Worm (Caenorhabditis elegans) whole organism, midembryonic: ENCODE data around the gene lido-10.
"Not testable (repeated sequence)": the region's sequence is repeated elsewhere in the genome, so short reads cannot be mapped to it uniquely, and the experiment has no call there.

Source experiments
- T22C8.4 ChIP-seq: fragments of 200-800 bp; sonication (Bioruptor generic); IDR thresholded peaks from 2 replicates; pipeline ENCODE4 v1.3.6; 2022; ENCODE audit warnings: missing genetic modification characterization, missing compliant biosample characterization
- cog-1 ChIP-seq: sonication (generic microtip); optimal IDR thresholded peaks from 2 replicates; lab custom pipeline; 2016; ENCODE audit warnings: missing genetic modification characterization, missing compliant biosample characterization
- flt-1 ChIP-seq: fragments of 200-800 bp; sonication (Bioruptor generic); IDR thresholded peaks from 2 replicates; pipeline ENCODE4 v1.3.6; 2022; ENCODE audit warnings: missing genetic modification characterization, missing compliant biosample characterization
- klf-2 ChIP-seq: fragments of 200-800 bp; sonication (Bioruptor generic); conservative IDR thresholded peaks from 2 replicates; pipeline ENCODE4 v1.3.6; 2022; ENCODE audit warnings: missing genetic modification reagents, missing genetic modification characterization, missing compliant biosample characterization
- med-1 ChIP-seq: sonication (generic microtip); optimal IDR thresholded peaks from 2 replicates; lab custom pipeline; 2017; ENCODE audit warnings: missing genetic modification characterization, mild to moderate bottlenecking, missing compliant biosample characterization, antibody characterized with exemption, missing genetic modification reagents; ENCODE audit not compliant: insufficient read depth
- ref-1 ChIP-seq: fragments of 200-800 bp; sonication (Bioruptor generic); conservative IDR thresholded peaks from 2 replicates; pipeline ENCODE4 v1.3.6; 2022; ENCODE audit warnings: missing genetic modification reagents, missing genetic modification characterization, missing compliant biosample characterization
- tab-1 ChIP-seq: fragments of 200-800 bp; sonication (Bioruptor generic); IDR thresholded peaks from 2 replicates; pipeline ENCODE4 v1.3.6; 2022; ENCODE audit warnings: missing genetic modification characterization, missing compliant biosample characterization
- ztf-23 ChIP-seq: fragments of 200-800 bp; sonication (Bioruptor generic); IDR thresholded peaks from 2 replicates; pipeline ENCODE4 v1.3.6; 2022; ENCODE audit warnings: missing genetic modification reagents, missing genetic modification characterization, missing compliant biosample characterization
- ztf-29 ChIP-seq: fragments of 200-800 bp; sonication (Bioruptor generic); IDR thresholded peaks from 2 replicates; pipeline ENCODE4 v1.3.6; 2022; ENCODE audit warnings: missing genetic modification reagents, missing genetic modification characterization, missing compliant biosample characterization

The lido-10 gene

DNA sequence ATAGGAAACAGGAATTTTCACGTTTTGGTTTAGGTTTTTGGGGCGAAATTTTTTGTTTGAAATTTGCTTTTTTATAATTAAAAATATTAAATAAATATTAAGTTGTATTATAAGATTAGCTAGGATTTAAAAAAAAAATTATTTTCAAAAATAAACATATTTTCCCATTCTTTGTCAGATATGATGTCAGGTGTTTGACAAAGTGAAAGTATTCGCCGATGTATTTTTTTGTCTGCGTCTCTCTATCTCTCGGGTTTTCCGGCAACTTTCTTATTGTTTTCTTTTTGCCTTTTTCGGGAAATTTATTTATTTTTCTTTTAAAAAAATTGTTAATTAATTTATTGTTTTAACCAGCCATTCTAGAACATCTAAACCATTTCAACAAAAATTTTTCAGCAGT, 28.1 kb downstream of the lido-10 start:
- TF ChIP-seq klf-2 (GFP tag; lab: Robert Waterston, UW): no peak
- TF ChIP-seq tab-1 (GFP tag; lab: Robert Waterston, UW): no peak
- TF ChIP-seq ref-1 (GFP tag; lab: Robert Waterston, UW): no peak
- TF ChIP-seq cog-1 (tag; lab: Kevin White, UChicago): no peak
- no peak for TF ChIP-seq med-1 (GFP tag; lab: Kevin White, UChicago)

DNA sequence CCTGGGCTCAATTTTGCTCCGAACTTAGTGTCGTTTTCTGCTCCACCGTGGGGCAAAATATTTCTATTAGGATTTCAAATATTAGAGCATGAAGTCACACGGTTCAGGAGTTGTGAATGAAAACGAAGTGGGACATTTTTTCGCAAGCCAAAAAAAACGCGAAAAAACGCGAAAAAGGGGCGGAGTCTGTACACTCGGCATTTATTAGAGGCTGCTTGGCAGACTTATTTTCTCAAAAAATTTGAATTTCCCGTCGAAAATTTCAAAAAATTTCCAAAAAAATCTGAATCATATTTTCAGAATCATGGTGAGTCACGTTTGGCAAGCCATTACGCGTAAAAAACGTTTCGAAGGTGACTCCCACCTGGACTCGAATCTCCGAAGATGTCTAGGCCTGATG, 30.2 kb downstream of the lido-10 start, which contains the start of gene B0454.6:
Gene B0454.6 (plus strand): TSS at position 301 of the 400 bp plus-strand sequence.
- TF ChIP-seq ztf-23, tab-1, ztf-29 (GFP tag; lab: Robert Waterston, UW): not testable (repeated sequence)

DNA sequence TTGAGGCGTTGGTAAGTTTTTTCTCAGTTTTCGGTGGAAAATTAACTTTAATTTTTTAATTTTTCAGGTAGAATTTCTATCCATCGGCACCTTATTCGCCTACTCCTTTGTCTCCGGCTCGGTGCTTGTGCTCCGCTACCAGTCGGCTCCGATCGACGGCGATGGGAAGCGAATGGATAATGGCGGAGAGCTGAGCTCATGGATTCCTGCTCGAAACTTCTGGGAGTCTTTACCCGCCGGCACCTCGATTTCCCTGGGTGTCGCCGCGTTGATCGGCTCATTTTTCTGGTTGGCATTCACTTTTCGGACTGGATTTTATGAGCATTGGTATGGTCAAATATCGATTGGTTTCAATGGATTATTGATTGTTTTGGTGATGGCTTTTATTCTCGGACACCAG, 32.6 kb downstream of the lido-10 start:
- TF ChIP-seq ref-1 (GFP tag; lab: Robert Waterston, UW): no peak
- TF ChIP-seq tab-1 (GFP tag; lab: Robert Waterston, UW): no peak
- 0 out of 2 replicates have a peak, but pooled peaks have one; percentile 30 for TF ChIP-seq T22C8.4 (GFP tag; lab: Robert Waterston, UW)
- no peak for TF ChIP-seq cog-1 (tag; lab: Kevin White, UChicago)
- no peak for TF ChIP-seq flt-1 (GFP tag; lab: Robert Waterston, UW)

DNA sequence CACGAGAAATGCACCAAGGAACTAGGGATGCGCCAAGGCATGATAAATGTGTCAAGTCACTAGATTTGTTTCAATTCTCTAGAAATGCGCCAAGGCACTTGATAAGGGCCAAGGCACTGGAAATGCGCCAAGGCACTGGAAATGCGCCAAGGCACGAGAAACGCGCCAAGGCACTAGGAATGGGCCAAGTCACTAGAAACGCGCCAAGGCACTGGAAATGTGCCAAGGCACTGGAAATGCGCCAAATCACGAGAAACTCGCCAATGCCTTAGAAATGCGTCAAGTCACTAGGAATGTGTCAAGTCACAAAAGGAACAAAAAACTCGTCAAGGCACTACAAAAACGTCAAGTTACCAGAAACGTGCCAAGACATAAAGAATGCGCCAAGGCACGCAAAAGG, 34.0 kb downstream of the lido-10 start:
- no peak for TF ChIP-seq med-1 (GFP tag; lab: Kevin White, UChicago)
- no peak for TF ChIP-seq ref-1 (GFP tag; lab: Robert Waterston, UW)
- no peak for TF ChIP-seq ztf-23 (GFP tag; lab: Robert Waterston, UW)
- TF ChIP-seq flt-1 (GFP tag; lab: Robert Waterston, UW): no peak
- TF ChIP-seq cog-1 (tag; lab: Kevin White, UChicago): no peak
- no peak for TF ChIP-seq klf-2 (GFP tag; lab: Robert Waterston, UW)
- TF ChIP-seq tab-1 (GFP tag; lab: Robert Waterston, UW): no peak
- TF ChIP-seq T22C8.4 (GFP tag; lab: Robert Waterston, UW): no peak
- no peak for TF ChIP-seq ztf-29 (GFP tag; lab: Robert Waterston, UW)

DNA sequence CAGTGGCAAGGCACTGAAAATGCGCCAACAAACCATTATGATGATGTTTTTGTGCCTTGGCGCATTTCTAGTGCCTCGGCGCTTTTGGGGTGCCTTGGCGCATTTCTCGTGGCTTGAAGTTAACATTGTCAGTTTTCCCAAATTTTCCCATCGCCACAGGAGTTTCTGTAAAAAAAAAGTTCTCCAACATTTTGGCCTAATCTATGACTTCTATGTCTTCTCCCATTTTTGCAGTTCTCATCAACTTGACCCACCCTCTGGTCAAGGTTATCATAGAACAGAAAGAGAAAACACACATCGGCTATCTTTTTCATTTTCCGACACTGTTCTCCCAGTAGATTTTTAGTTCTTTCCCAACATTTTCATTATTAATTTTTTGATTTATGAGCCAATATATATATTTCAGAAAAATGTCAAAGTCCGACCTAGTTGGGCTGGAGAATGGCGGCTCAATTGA, 36.2 kb downstream of the lido-10 start, which contains the start of the genes B0454.26 and B0454.5:
Gene B0454.26 (minus strand): TSS at position 101 of the 457 bp plus-strand sequence.
Gene B0454.5 (plus strand): TSS at position 407 of the 457 bp plus-strand sequence.
- TF ChIP-seq cog-1 (tag; lab: Kevin White, UChicago): no peak
- no peak for TF ChIP-seq ref-1 (GFP tag; lab: Robert Waterston, UW)
- no peak for TF ChIP-seq klf-2 (GFP tag; lab: Robert Waterston, UW)
- TF ChIP-seq T22C8.4 (GFP tag; lab: Robert Waterston, UW): no peak
- no peak for TF ChIP-seq tab-1 (GFP tag; lab: Robert Waterston, UW)
- no peak for TF ChIP-seq flt-1 (GFP tag; lab: Robert Waterston, UW)
- no peak for TF ChIP-seq ztf-23 (GFP tag; lab: Robert Waterston, UW)
- TF ChIP-seq med-1 (GFP tag; lab: Kevin White, UChicago): no peak
- no peak for TF ChIP-seq ztf-29 (GFP tag; lab: Robert Waterston, UW)

DNA sequence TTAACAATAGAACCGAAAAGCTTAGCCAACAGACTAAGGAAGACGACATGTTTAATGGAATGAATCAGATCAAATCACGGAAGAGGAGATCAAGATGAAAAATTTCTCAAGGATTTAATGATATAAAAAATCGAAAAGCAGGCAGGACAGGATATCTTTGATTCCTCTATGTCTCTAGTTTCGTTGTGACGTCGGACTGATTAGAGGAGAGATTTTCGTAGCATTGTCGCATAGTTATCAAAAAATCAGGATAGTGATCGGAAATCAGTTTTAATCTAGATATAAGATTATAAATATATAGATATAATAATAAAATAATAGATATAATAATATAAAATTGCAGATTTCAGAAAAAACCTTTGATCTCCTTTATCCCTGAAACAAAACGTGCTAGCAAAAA, 41.0 kb downstream of the lido-10 start, which contains the start of gene B0454.8:
Gene B0454.8 (minus strand): TSS at position 101 of the 400 bp plus-strand sequence.
- TF ChIP-seq ztf-29 (GFP tag; lab: Robert Waterston, UW) (no peak), flt-1 (GFP tag; lab: Robert Waterston, UW) (no peak), klf-2 (GFP tag; lab: Robert Waterston, UW) (no peak), tab-1 (GFP tag; lab: Robert Waterston, UW) (no peak), T22C8.4 (GFP tag; lab: Robert Waterston, UW) (no peak), med-1 (GFP tag; lab: Kevin White, UChicago) (no peak), cog-1 (tag; lab: Kevin White, UChicago) (no peak), ztf-23 (GFP tag; lab: Robert Waterston, UW) (no peak), ref-1 (GFP tag; lab: Robert Waterston, UW) (no peak)

DNA sequence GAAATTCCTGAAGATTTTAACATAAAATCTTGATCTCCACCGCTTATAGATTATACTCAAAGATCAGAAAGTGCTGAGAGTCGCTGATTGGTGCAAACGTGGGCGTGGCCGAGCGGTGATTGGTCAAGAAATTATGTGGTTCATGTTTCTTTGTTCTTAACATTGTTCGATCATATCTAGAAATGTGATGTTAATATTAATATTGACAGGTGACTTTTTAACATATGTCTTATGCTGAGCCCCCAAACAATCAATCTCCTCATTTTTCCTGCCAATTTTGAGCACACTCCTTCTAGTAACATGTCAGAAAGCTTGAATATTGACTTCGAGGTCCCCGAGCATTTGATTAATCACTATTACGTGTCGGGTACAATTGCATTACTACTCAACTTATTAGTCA, 41.7 kb downstream of the lido-10 start, which contains the start of gene sri-29:
Gene sri-29 (plus strand): TSS at position 301 of the 400 bp plus-strand sequence.
- TF ChIP-seq ref-1 (GFP tag; lab: Robert Waterston, UW): no peak
- TF ChIP-seq ztf-29 (GFP tag; lab: Robert Waterston, UW): no peak
- no peak for TF ChIP-seq T22C8.4 (GFP tag; lab: Robert Waterston, UW)
- no peak for TF ChIP-seq flt-1 (GFP tag; lab: Robert Waterston, UW)
- no peak for TF ChIP-seq med-1 (GFP tag; lab: Kevin White, UChicago)
- TF ChIP-seq ztf-23 (GFP tag; lab: Robert Waterston, UW): no peak

DNA sequence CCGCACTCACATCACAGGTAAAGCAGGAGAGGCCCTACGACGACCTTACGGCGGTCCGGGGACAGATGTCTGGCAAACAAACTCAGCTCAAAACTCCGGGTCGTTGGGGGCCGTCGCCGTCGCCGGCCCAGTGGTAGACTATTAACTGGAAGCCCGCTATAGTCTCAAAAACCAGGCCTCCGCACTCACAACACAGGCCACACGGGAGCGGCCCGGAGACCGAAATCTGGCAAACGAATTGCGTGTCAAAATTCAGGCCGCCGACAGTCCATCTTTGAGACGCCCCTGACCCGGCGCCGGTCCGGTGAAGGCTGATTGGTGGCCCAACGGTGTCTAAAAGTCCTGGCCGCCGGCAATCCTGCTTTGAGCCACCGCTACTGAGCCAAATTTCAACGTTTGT, 43.1 kb downstream of the lido-10 start:
- no peak for TF ChIP-seq ztf-29 (GFP tag; lab: Robert Waterston, UW)
- TF ChIP-seq ztf-23 (GFP tag; lab: Robert Waterston, UW): no peak
- TF ChIP-seq klf-2 (GFP tag; lab: Robert Waterston, UW): no peak
- TF ChIP-seq T22C8.4 (GFP tag; lab: Robert Waterston, UW): no peak
- no peak for TF ChIP-seq med-1 (GFP tag; lab: Kevin White, UChicago)
- TF ChIP-seq flt-1 (GFP tag; lab: Robert Waterston, UW): no peak
- no peak for TF ChIP-seq cog-1 (tag; lab: Kevin White, UChicago)
- TF ChIP-seq ref-1 (GFP tag; lab: Robert Waterston, UW): no peak
- TF ChIP-seq tab-1 (GFP tag; lab: Robert Waterston, UW): no peak

DNA sequence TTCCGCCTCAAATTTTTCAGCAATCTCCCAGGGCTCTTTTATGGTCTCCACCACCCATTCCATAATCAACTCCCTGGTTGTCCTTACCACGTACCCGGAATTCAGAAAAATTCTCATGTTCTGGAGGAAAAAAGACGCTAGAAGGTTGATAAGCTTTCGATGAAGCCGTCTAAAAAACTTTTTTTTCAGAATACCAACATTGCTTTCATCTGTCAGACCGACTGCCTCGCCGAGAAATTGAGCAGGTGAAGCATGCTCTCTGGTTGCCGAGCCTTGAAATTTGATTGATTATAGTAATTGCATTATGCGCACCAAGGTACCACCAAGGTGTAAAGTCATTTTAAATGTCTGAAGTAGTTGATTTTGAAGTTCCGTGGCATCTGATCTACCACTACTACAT, 43.6 kb downstream of the lido-10 start, which contains the start of gene sri-30:
Gene sri-30 (plus strand): TSS at position 301 of the 400 bp plus-strand sequence.
- TF ChIP-seq ztf-29 (GFP tag; lab: Robert Waterston, UW) (no peak), med-1 (GFP tag; lab: Kevin White, UChicago) (no peak), klf-2 (GFP tag; lab: Robert Waterston, UW) (no peak), flt-1 (GFP tag; lab: Robert Waterston, UW) (no peak), ref-1 (GFP tag; lab: Robert Waterston, UW) (no peak), cog-1 (tag; lab: Kevin White, UChicago) (no peak), tab-1 (GFP tag; lab: Robert Waterston, UW) (no peak), ztf-23 (GFP tag; lab: Robert Waterston, UW) (no peak), T22C8.4 (GFP tag; lab: Robert Waterston, UW) (no peak)
